Worm (Caenorhabditis elegans) whole organism, L2 larva: ENCODE data around the gene F09C8.1.

Experiments
- F13H6.1 ChIP-seq: sonication (generic microtip); optimal IDR thresholded peaks from 2 replicates; lab custom pipeline; 2016; ENCODE audit warnings: missing genetic modification characterization, missing compliant biosample characterization
- R02D3.7 ChIP-seq: fragments of 150-350 bp; optimal IDR thresholded peaks from 2 replicates; lab custom pipeline; 2014; ENCODE audit warnings: missing biosample characterization, missing genetic modification characterization
- Y55F3AM.14 ChIP-seq: fragments of 200-800 bp; sonication (Bioruptor generic); optimal IDR thresholded peaks from 2 replicates; lab custom pipeline; 2018; ENCODE audit warnings: mild to moderate bottlenecking, missing genetic modification characterization, missing compliant biosample characterization
- ZK546.5 ChIP-seq: sonication (generic microtip); optimal IDR thresholded peaks from 2 replicates; lab custom pipeline; 2017; ENCODE audit warnings: missing biosample characterization, missing genetic modification characterization
- alr-1 ChIP-seq: fragments of 150-350 bp; optimal IDR thresholded peaks from 2 replicates; lab custom pipeline; 2014; ENCODE audit warnings: missing biosample characterization, missing genetic modification characterization
- aly-2 ChIP-seq: fragments of 150-350 bp; optimal IDR thresholded peaks from 2 replicates; lab custom pipeline; 2014; ENCODE audit warnings: missing biosample characterization, missing genetic modification characterization
- ama-1 ChIP-seq: fragments of 150-350 bp; optimal IDR thresholded peaks from 2 replicates; lab custom pipeline; 2018; ENCODE audit warnings: inconsistent platforms
- blmp-1 ChIP-seq: sonication (generic microtip); optimal IDR thresholded peaks from 2 replicates; lab custom pipeline; 2017; ENCODE audit warnings: missing genetic modification characterization, mild to moderate bottlenecking, missing compliant biosample characterization, antibody characterized with exemption, moderate library complexity; ENCODE audit not compliant: insufficient read depth
- ceh-16 ChIP-seq: fragments of 150-350 bp; optimal IDR thresholded peaks from 2 replicates; lab custom pipeline; 2014; ENCODE audit warnings: missing biosample characterization, missing genetic modification characterization
- ceh-82 ChIP-seq: fragments of 150-350 bp; optimal IDR thresholded peaks from 2 replicates; lab custom pipeline; 2014; ENCODE audit warnings: missing biosample characterization, missing genetic modification characterization
- crh-2 ChIP-seq: sonication (generic microtip); optimal IDR thresholded peaks from 2 replicates; lab custom pipeline; 2017; ENCODE audit warnings: missing biosample characterization, missing genetic modification characterization
- dmd-4 ChIP-seq: sonication (generic microtip); optimal IDR thresholded peaks from 2 replicates; lab custom pipeline; 2017; ENCODE audit warnings: missing biosample characterization, missing genetic modification characterization
- egl-27 ChIP-seq: sonication (generic microtip); optimal IDR thresholded peaks from 3 replicates; lab custom pipeline; 2017; ENCODE audit warnings: missing biosample characterization, missing genetic modification reagents, missing genetic modification characterization
- elt-1 ChIP-seq: fragments of 150-350 bp; optimal IDR thresholded peaks from 2 replicates; lab custom pipeline; 2014; ENCODE audit warnings: missing biosample characterization, missing genetic modification characterization
- elt-3 ChIP-seq: sonication (generic microtip); optimal IDR thresholded peaks from 2 replicates; lab custom pipeline; 2017; ENCODE audit warnings: missing biosample characterization, missing genetic modification characterization
- fos-1 ChIP-seq: fragments of 150-350 bp; optimal IDR thresholded peaks from 2 replicates; lab custom pipeline; 2014; ENCODE audit warnings: missing biosample characterization, missing genetic modification characterization
- gmeb-1 ChIP-seq: fragments of 150-350 bp; optimal IDR thresholded peaks from 2 replicates; lab custom pipeline; 2014; ENCODE audit warnings: missing biosample characterization, missing genetic modification characterization
- lin-11 ChIP-seq: fragments of 150-350 bp; sonication (generic microtip); optimal IDR thresholded peaks from 2 replicates; lab custom pipeline; 2014; ENCODE audit warnings: missing biosample characterization, missing genetic modification characterization, inconsistent platforms, mixed read lengths
- lin-13 ChIP-seq: fragments of 150-350 bp; optimal IDR thresholded peaks from 2 replicates; lab custom pipeline; 2014; ENCODE audit warnings: missing biosample characterization, missing genetic modification reagents, missing genetic modification characterization
- lin-39 ChIP-seq: fragments of 150-350 bp; optimal IDR thresholded peaks from 2 replicates; lab custom pipeline; 2014; ENCODE audit warnings: missing biosample characterization, missing genetic modification reagents, missing genetic modification characterization
- lsy-2 ChIP-seq, 2 experiments: fragments of 150-350 bp in 1 of 2; sonication (generic microtip) in 1 of 2; optimal IDR thresholded peaks; 2 replicates each; lab custom pipeline; 2014 to 2017; ENCODE audit warnings: missing biosample characterization in 2 of 2, missing genetic modification characterization in 2 of 2
- mab-5 ChIP-seq: fragments of 150-350 bp; optimal IDR thresholded peaks from 2 replicates; lab custom pipeline; 2014; ENCODE audit warnings: missing biosample characterization, missing genetic modification characterization
- mdl-1 ChIP-seq, 2 experiments: fragments of 150-350 bp in 1 of 2; sonication (generic microtip) in 1 of 2; optimal IDR thresholded peaks; 2 replicates each; lab custom pipeline; 2017; ENCODE audit warnings: missing biosample characterization in 2 of 2, missing genetic modification characterization in 2 of 2
- nhr-10 ChIP-seq: sonication (generic microtip); optimal IDR thresholded peaks from 2 replicates; lab custom pipeline; 2017; ENCODE audit warnings: missing biosample characterization, missing genetic modification characterization
- nhr-11 ChIP-seq: fragments of 150-350 bp; optimal IDR thresholded peaks from 2 replicates; lab custom pipeline; 2014; ENCODE audit warnings: missing biosample characterization, missing genetic modification characterization
- nhr-12 ChIP-seq: fragments of 150-350 bp; optimal IDR thresholded peaks from 2 replicates; lab custom pipeline; 2014; ENCODE audit warnings: missing biosample characterization, missing genetic modification characterization
- nhr-129 ChIP-seq: fragments of 150-350 bp; optimal IDR thresholded peaks from 2 replicates; lab custom pipeline; 2014; ENCODE audit warnings: missing biosample characterization, missing genetic modification characterization
- nhr-21 ChIP-seq: fragments of 150-350 bp; optimal IDR thresholded peaks from 2 replicates; lab custom pipeline; 2014; ENCODE audit warnings: missing biosample characterization, missing genetic modification characterization
- nhr-23 ChIP-seq: fragments of 150-350 bp; optimal IDR thresholded peaks from 2 replicates; lab custom pipeline; 2014; ENCODE audit warnings: missing biosample characterization, missing genetic modification reagents, missing genetic modification characterization
- nhr-237 ChIP-seq: fragments of 150-350 bp; optimal IDR thresholded peaks from 2 replicates; lab custom pipeline; 2014; ENCODE audit warnings: missing biosample characterization, missing genetic modification characterization
- nhr-25 ChIP-seq: fragments of 150-350 bp; sonication (generic microtip); optimal IDR thresholded peaks from 3 replicates; lab custom pipeline; 2014; ENCODE audit warnings: missing biosample characterization, missing genetic modification characterization
- nhr-6 ChIP-seq: fragments of 150-350 bp; optimal IDR thresholded peaks from 2 replicates; lab custom pipeline; 2014; ENCODE audit warnings: missing biosample characterization, missing genetic modification characterization
- peb-1 ChIP-seq: fragments of 150-350 bp; optimal IDR thresholded peaks from 2 replicates; lab custom pipeline; 2014; ENCODE audit warnings: missing biosample characterization, missing genetic modification characterization
- skn-1 ChIP-seq: sonication (generic microtip); optimal IDR thresholded peaks from 2 replicates; lab custom pipeline; 2017; ENCODE audit warnings: missing biosample characterization, missing genetic modification characterization
- sma-3 ChIP-seq: sonication (generic microtip); optimal IDR thresholded peaks from 2 replicates; lab custom pipeline; 2016; ENCODE audit warnings: missing genetic modification reagents, missing genetic modification characterization, missing compliant biosample characterization
- sma-9 ChIP-seq, 2 experiments: fragments of 150-350 bp in 1 of 2; sonication (generic microtip) in 1 of 2; optimal IDR thresholded peaks; 2 replicates each; lab custom pipeline; 2014 to 2016; ENCODE audit warnings: missing genetic modification characterization in 2 of 2, mild to moderate bottlenecking in 1 of 2, missing biosample characterization in 1 of 2, missing compliant biosample characterization in 1 of 2, missing genetic modification reagents in 1 of 2, moderate library complexity in 1 of 2
- snpc-4 ChIP-seq: fragments of 150-350 bp; optimal IDR thresholded peaks from 2 replicates; lab custom pipeline; 2014; ENCODE audit warnings: missing biosample characterization, missing genetic modification characterization
- unc-39 ChIP-seq: fragments of 150-350 bp; optimal IDR thresholded peaks from 2 replicates; lab custom pipeline; 2014; ENCODE audit warnings: missing biosample characterization, missing genetic modification characterization
- unc-55 ChIP-seq: fragments of 150-350 bp; sonication (generic microtip); optimal IDR thresholded peaks from 3 replicates; lab custom pipeline; 2014; ENCODE audit warnings: missing biosample characterization, missing genetic modification reagents, missing genetic modification characterization
- unc-62 ChIP-seq: fragments of 150-350 bp; optimal IDR thresholded peaks from 2 replicates; lab custom pipeline; 2014; ENCODE audit warnings: missing biosample characterization, missing genetic modification reagents, missing genetic modification characterization
- zag-1 ChIP-seq: fragments of 150-350 bp; optimal IDR thresholded peaks from 2 replicates; lab custom pipeline; 2014; ENCODE audit warnings: missing biosample characterization, missing genetic modification characterization
- ztf-1 ChIP-seq: fragments of 200-800 bp; sonication (Bioruptor generic); conservative IDR thresholded peaks from 2 replicates; pipeline ENCODE4 v1.3.6; 2022; ENCODE audit warnings: missing genetic modification characterization, missing compliant biosample characterization
- ztf-11 ChIP-seq: sonication (generic microtip); optimal IDR thresholded peaks from 2 replicates; lab custom pipeline; 2017; ENCODE audit warnings: missing biosample characterization, missing genetic modification characterization
- ztf-4 ChIP-seq: fragments of 150-350 bp; optimal IDR thresholded peaks from 2 replicates; lab custom pipeline; 2014; ENCODE audit warnings: missing biosample characterization, missing genetic modification characterization

Gene F09C8.1

DNA sequence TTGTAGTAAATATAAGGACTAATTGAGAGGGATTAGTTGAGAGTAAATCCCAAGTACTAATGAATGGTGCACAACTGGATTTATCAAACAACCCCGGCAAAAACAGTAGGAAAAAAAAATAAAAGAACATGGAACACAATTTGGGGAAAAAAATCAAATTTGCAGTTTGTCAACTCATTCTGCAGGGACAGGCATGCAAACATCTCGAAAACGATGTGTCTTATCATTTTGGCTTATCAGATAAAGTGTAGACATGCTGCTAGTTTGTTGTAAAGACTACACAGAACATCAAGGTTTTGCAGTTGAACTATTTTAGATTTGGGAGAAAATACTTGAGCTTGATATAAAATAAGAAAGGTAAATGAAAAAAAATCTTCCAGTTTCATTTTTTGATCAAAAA is 9.6 kb downstream of the F09C8.1 start:
- TF ChIP-seq blmp-1 (tag; lab: Kevin White, UChicago) (no peak), fos-1 (peak; percentile 52), egl-27 (no peak), mdl-1 (tag; optimal IDR thresholded peaks at IDR 0.05; lab: Kevin White, UChicago) (no peak), nhr-6 (tag; lab: Kevin White, UChicago) (no peak), Y55F3AM.14 (GFP tag; lab: Kevin White, UChicago) (no peak), sma-9 (GFP tag; optimal IDR thresholded peaks at IDR 0.05; lab: Kevin White, UChicago) (peak; percentile 2), sma-9 (tag; optimal IDR thresholded peaks at IDR 0.05; lab: Kevin White, UChicago) (no peak)

DNA sequence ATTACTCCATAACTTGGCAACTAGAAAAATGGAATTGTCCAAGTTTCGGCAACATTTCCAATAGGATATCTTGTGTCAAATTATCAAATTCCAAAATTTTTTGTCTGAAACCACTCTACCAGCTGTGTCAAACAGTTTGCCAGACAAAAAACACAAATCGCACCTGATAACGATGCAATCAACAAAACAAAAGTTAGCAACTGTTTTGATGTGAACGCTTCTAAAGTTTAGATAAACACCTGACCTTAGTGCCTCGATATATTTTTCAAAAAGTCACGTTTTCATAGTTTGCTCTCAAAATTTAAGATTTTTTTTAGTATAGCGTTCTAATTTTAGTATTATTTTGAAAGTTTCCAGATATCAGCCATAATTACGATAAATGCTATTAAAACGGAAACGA is 12.0 kb downstream of the F09C8.1 start:
- TF ChIP-seq skn-1 (no peak), lin-39 (tag; lab: Kevin White, UChicago) (no peak), unc-55 (GFP tag; lab: Kevin White, UChicago) (no peak), lin-11 (tag; lab: Kevin White, UChicago) (no peak)

DNA sequence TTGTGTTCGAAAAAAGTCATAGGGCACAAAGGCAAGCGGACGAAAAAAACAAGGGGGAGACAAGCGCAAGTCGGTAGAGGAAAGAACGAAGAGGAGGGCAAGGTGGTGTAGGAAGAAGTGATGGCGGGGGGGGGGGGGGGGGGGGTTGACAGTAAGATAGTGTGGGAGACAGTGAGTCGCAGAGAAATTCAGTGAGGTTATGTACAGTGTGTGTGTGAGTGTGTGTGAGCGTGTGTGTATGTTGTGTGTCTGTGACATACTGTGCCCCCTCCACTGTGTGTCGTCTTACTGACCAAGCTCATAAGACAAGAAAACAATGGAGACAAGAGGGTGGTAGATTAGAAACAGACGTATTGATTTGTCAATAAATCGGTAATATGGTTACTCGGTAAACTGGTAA is 13.2 kb downstream of the F09C8.1 start:
- no peak for TF ChIP-seq snpc-4 (tag; lab: Kevin White, UChicago)
- TF ChIP-seq ztf-11 (tag; lab: Kevin White, UChicago), result no peak
- TF ChIP-seq crh-2 (tag; lab: Kevin White, UChicago), result no peak
- TF ChIP-seq fos-1, result peak; percentile 52
- TF ChIP-seq nhr-237 (tag; lab: Kevin White, UChicago), result no peak
- no peak for TF ChIP-seq lin-39 (tag; lab: Kevin White, UChicago)
- TF ChIP-seq ceh-82 (tag; lab: Kevin White, UChicago), result no peak
- TF ChIP-seq mdl-1 (tag; optimal IDR thresholded peaks at IDR 0.05; lab: Kevin White, UChicago), result no peak
- no peak for TF ChIP-seq ceh-16 (tag; lab: Kevin White, UChicago)
- TF ChIP-seq gmeb-1, result no peak
- TF ChIP-seq F13H6.1 (tag; lab: Kevin White, UChicago), result peak; percentile 18
- TF ChIP-seq nhr-129 (tag; lab: Kevin White, UChicago), result peak; percentile 56
- no peak for TF ChIP-seq nhr-11 (tag; lab: Kevin White, UChicago)
- TF ChIP-seq aly-2 (tag; lab: Kevin White, UChicago), result no peak
- TF ChIP-seq unc-39 (tag; lab: Kevin White, UChicago), result no peak
- TF ChIP-seq elt-3 (tag; lab: Kevin White, UChicago), result no peak
- no peak for TF ChIP-seq lin-11 (tag; lab: Kevin White, UChicago)
- no peak for TF ChIP-seq nhr-10 (tag; lab: Kevin White, UChicago)
- no peak for TF ChIP-seq egl-27
- peak; percentile 46 for TF ChIP-seq nhr-25
- no peak for TF ChIP-seq dmd-4 (tag; lab: Kevin White, UChicago)
- no peak for TF ChIP-seq unc-62 (GFP tag; lab: Kevin White, UChicago)
- TF ChIP-seq sma-9 (GFP tag; optimal IDR thresholded peaks at IDR 0.05; lab: Kevin White, UChicago), result peak; percentile 44
- TF ChIP-seq sma-9 (tag; optimal IDR thresholded peaks at IDR 0.05; lab: Kevin White, UChicago), result no peak
- TF ChIP-seq, all 48 proteins: peak for 5

DNA sequence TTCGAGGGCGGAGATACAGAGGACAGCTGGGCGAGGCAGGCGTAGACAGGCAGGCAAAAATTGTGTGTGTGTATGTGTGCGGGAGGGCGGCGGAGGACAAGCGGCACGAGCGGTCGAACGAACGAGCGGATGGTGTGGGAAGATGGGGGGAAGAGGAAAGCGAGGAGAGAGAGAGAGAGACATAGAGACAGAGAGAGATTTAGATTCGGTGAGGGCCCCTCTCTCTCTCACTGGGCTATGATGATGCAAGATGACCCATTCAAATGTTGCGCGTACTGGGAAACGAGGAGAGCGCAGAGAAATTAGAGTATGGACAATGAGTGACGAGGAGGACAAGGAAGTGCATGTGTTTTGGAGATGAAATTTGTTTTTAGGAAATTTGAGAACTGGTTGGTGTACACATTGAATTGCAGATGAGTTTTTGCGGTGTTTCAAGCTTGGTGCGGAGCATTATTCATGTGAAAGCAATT is 15.6 kb downstream of the F09C8.1 start:
- TF ChIP-seq ceh-82 (tag; lab: Kevin White, UChicago) (peak; percentile 69), unc-62 (GFP tag; lab: Kevin White, UChicago) (no peak), ztf-4 (tag; lab: Kevin White, UChicago) (peak; percentile 45), nhr-12 (no peak), snpc-4 (tag; lab: Kevin White, UChicago) (peak; percentile 27), ztf-1 (no peak), nhr-23 (tag; lab: Kevin White, UChicago) (no peak), ztf-11 (tag; lab: Kevin White, UChicago) (peak; percentile 60), elt-3 (tag; lab: Kevin White, UChicago) (no peak), lsy-2 (tag; optimal IDR thresholded peaks at IDR 0.05; lab: Kevin White, UChicago) (peak; percentile 21 to 85), unc-55 (GFP tag; lab: Kevin White, UChicago) (peak; percentile 88), nhr-25 (peak; percentile 81), lin-39 (tag; lab: Kevin White, UChicago) (peak; percentile 74), nhr-11 (tag; lab: Kevin White, UChicago) (no peak), sma-3 (GFP tag; lab: Kevin White, UChicago) (peak; percentile 45), nhr-21 (tag; lab: Kevin White, UChicago) (peak; percentile 82), egl-27 (peak; percentile 84), mdl-1 (tag; optimal IDR thresholded peaks at IDR 0.05; lab: Kevin White, UChicago) (peak; percentile 49 to 86), fos-1 (peak; percentile 61), zag-1 (tag; lab: Kevin White, UChicago) (peak; percentile 92), lin-13 (GFP tag; lab: Kevin White, UChicago) (peak; percentile 75), peb-1 (tag; lab: Kevin White, UChicago) (no peak), nhr-129 (tag; lab: Kevin White, UChicago) (peak; percentile 98), ZK546.5 (no peak), Y55F3AM.14 (GFP tag; lab: Kevin White, UChicago) (peak; percentile 58), alr-1 (no peak), blmp-1 (tag; lab: Kevin White, UChicago) (peak; percentile 25), ama-1 (lab: Kevin White, UChicago) (no peak), elt-1 (tag; lab: Kevin White, UChicago) (no peak), F13H6.1 (tag; lab: Kevin White, UChicago) (peak; percentile 93), mab-5 (tag; lab: Kevin White, UChicago) (peak; percentile 70), ceh-16 (tag; lab: Kevin White, UChicago) (peak; percentile 83), crh-2 (tag; lab: Kevin White, UChicago) (peak; percentile 63), R02D3.7 (tag; lab: Kevin White, UChicago) (no peak), dmd-4 (tag; lab: Kevin White, UChicago) (no peak)
